Worm (Caenorhabditis elegans): Measurements from ENCODE around the gene mec-9.

DNA sequence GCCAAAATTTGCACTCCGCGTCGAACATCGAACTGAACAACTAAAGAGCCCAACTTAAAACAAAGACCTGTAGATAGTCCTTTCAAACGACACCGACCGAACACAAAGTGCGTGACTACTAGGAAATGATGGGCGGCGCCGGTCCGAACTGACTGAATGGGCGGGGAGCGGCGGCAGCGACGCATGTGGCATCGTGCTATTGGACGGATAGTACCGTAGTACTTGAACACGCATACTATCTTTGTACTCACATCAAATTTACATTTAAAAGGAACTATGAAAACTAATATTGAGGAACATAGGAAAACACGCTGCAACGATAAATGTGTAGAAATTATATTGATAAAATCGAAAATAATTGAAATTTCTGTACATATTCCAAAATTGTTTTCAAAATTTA is 54.6 kb downstream of the mec-9 start:
- TF ChIP-seq snpc-4 (tag; optimal IDR thresholded peaks at IDR 0.05) (no peak), elt-2 (tag; optimal IDR thresholded peaks at IDR 0.05) (no peak), ama-1 (optimal IDR thresholded peaks at IDR 0.05) (no peak), nhr-237 (tag; optimal IDR thresholded peaks at IDR 0.05) (no peak)
